Fruit fly (Drosophila melanogaster): ENCODE results near the gene Octbeta1R.

DNA sequence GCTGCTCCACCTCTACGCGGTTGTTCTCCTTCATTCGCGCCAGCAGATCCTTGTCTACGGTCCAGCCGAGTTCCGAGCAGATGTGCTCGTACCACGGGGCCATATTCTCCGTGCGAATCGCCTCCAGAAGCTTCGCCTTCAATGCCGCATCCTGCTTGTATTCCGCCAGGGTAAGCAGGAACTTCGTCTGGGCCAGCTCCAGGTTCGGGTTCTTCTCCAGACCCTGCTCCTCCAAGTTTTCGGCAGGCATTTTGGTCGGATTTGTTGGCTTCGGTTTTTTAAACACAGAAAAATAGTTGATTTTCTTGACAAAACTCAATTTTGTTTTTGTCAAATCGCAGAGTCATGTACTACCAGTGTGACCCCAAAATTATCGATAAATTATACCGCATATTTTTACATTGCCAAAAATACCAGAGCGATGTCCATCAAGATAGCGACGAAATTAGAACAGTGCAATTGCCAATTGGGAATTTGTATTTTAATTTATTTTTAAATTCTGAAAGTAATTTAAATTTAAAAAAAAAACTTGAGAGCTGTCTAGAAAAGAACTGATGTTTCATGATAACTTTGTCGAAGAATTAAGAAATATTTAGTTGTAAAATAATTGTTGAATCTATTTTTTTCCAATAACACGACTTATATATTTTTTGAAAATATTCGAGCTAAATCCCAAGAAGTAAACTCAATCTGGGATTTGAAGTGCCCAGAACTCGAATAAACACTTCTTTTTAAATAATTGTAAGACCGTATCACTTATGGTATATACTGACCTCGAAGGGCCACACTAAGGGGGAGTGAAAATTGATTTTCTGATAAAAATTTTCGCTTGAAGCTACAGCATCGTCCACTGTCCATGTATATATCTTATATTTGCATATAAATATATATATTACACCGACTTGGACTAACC lies 35.1 kb upstream of the Octbeta1R start, which contains the start of the genes Rpn7 and AP-2mu:
- no peak for TF ChIP-seq tai (GFP tag; optimal IDR thresholded peaks at IDR 0.05)
- TF ChIP-seq Dfd (GFP tag; optimal IDR thresholded peaks at IDR 0.05), result no peak
- no peak for TF ChIP-seq CG9705 (GFP tag; optimal IDR thresholded peaks at IDR 0.05)
- no peak for TF ChIP-seq br (GFP tag; optimal IDR thresholded peaks at IDR 0.05)
- peak; percentile 51 for TF ChIP-seq Jra (GFP tag; optimal IDR thresholded peaks at IDR 0.05)
- no peak for TF ChIP-seq sv (GFP tag; optimal IDR thresholded peaks at IDR 0.05)
- TF ChIP-seq woc (GFP tag; optimal IDR thresholded peaks at IDR 0.05), result no peak

Data from whole organism, wandering third instar larva.